Fruit fly (Drosophila melanogaster): ENCODE results near the gene CG31633.

CG31633 gene

dm6 chr2L:6676535-6676934, 20.4 kb upstream of the CG31633 start, which contains the start of gene cort:
TSS of gene cort (minus strand) at chr2L:6676635.
- TF ChIP-seq pan (optimal IDR thresholded peaks at IDR 0.05) (no peak), CG8478 (optimal IDR thresholded peaks at IDR 0.05) (no peak), Dll (optimal IDR thresholded peaks at IDR 0.05) (no peak), EcR (GFP tag; optimal IDR thresholded peaks at IDR 0.05) (no peak), psq (optimal IDR thresholded peaks at IDR 0.05) (no peak), usp (GFP tag; optimal IDR thresholded peaks at IDR 0.05) (no peak)

- TF ChIP-seq EcR (GFP tag; optimal IDR thresholded peaks at IDR 0.05) (no peak), CG8478 (optimal IDR thresholded peaks at IDR 0.05) (no peak)
These were observed 17.3 kb upstream of the CG31633 start, which contains the start of gene Spn27A for dm6 chr2L:6673211-6674012. TSS of gene Spn27A (minus strand) at chr2L:6673347.

DNA sequence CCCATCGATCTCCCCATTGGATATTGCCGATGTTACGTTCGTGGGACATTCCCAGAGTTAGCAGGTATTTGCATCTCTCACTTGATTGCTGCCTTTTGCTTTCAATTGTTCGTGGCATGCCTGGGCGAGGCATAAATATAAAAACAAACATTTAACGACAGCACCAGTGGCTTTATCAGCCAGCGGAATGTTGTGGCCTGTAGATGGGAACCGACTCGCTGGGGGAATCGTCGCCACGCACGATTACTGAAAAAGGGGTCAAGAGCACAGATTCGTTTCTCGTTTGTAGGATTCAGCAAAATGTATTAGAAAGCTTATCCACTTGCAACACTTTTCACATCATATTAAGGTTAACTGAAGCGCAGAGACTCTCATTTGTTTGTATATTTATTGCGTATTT, 15.3 kb upstream of the CG31633 start:
- TF ChIP-seq pan (optimal IDR thresholded peaks at IDR 0.05) (no peak), usp (GFP tag; optimal IDR thresholded peaks at IDR 0.05) (no peak), psq (optimal IDR thresholded peaks at IDR 0.05) (no peak), Dll (optimal IDR thresholded peaks at IDR 0.05) (no peak), CG8478 (optimal IDR thresholded peaks at IDR 0.05) (no peak), EcR (GFP tag; optimal IDR thresholded peaks at IDR 0.05) (no peak)

dm6 chr2L:6667719-6668325, 11.7 kb upstream of the CG31633 start, which contains the start of gene Galt:
TSS of gene Galt (minus strand) at chr2L:6668033.
- TF ChIP-seq CG8478 (optimal IDR thresholded peaks at IDR 0.05) (no peak), Dll (optimal IDR thresholded peaks at IDR 0.05) (no peak), usp (GFP tag; optimal IDR thresholded peaks at IDR 0.05) (no peak), pan (optimal IDR thresholded peaks at IDR 0.05) (no peak), EcR (GFP tag; optimal IDR thresholded peaks at IDR 0.05) (no peak), psq (optimal IDR thresholded peaks at IDR 0.05) (no peak)

DNA sequence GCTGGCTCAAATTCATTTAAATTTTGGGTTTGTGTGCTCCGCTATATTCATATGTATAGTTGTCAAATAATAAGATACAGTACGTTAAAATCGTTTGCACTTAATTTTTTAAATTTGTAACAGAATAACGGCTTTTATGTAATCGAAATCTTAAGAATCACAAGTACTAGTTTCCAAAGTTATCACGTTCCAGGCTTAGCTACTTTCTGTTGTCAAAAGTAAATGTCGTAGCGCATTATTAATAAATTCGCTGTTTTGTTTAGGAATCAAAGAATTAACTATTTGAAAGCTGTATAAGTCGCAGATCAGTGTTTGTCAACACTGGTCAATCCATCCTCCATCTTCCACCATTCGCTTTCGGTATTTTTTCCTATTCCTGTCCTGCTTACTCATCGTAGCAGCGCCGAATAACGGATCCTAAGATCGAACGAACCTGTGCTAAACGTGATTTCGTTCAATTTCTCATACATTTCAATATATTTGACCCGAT, 7.5 kb upstream of the CG31633 start, which contains the start of the genes CG13771, CG34310 and cup:
CG13771 (minus strand) TSS at position 51 of the 490 bp plus-strand sequence.
CG34310 (plus strand) TSS at position 103 of the 490 bp plus-strand sequence.
cup (plus strand) TSS at position 103 of the 490 bp plus-strand sequence.
- no peak for TF ChIP-seq EcR (GFP tag; optimal IDR thresholded peaks at IDR 0.05)
- no peak for TF ChIP-seq Dll (optimal IDR thresholded peaks at IDR 0.05)
- no peak for TF ChIP-seq psq (optimal IDR thresholded peaks at IDR 0.05)
- no peak for TF ChIP-seq pan (optimal IDR thresholded peaks at IDR 0.05)
- no peak for TF ChIP-seq usp (GFP tag; optimal IDR thresholded peaks at IDR 0.05)
- TF ChIP-seq CG8478 (optimal IDR thresholded peaks at IDR 0.05) = no peak

DNA sequence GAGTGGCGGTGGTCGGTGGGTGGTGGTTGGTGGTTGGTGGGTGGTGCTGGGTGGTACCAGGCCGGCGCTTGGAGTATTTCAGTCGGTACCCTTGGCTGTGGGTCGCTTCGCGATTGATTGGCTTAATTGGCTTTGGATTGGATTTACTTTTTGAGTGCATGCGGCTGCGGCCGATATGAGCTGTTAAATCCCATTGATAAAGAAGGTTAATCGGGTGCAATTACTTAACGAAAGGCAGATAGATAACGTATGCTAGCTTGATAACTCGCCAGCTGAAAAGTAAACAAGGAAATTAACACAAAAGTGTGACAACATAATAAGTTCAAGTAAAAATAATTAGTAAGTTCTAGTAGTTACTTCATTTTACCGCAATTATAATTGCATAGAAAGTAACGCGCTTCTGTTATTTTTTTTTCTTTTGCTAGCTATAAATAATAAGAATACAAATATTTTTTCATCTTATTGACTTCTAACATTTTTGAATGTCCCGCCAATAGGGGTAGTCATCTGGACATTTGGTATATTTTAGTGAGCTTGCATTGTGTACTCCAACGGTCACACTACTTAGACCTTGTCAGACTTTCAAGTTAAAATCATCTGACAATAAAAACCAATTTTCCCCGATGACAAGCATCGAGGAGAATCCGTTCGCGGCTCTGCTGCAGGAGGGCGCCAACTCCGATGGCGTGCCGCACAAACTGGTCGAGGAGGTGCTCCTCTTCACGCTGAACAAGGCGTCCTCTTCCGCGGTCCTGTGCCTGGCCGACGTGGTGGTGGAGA, 2.0 kb upstream of the CG31633 start, which contains the start of the genes CG31636 and Ube4A:
CG31636 (minus strand) TSS at position 184 of the 780 bp plus-strand sequence.
Ube4A (plus strand) TSS at position 549 of the 780 bp plus-strand sequence.
- TF ChIP-seq pan (optimal IDR thresholded peaks at IDR 0.05) (peak; percentile 54), usp (GFP tag; optimal IDR thresholded peaks at IDR 0.05) (no peak), Dll (optimal IDR thresholded peaks at IDR 0.05) (no peak)

DNA sequence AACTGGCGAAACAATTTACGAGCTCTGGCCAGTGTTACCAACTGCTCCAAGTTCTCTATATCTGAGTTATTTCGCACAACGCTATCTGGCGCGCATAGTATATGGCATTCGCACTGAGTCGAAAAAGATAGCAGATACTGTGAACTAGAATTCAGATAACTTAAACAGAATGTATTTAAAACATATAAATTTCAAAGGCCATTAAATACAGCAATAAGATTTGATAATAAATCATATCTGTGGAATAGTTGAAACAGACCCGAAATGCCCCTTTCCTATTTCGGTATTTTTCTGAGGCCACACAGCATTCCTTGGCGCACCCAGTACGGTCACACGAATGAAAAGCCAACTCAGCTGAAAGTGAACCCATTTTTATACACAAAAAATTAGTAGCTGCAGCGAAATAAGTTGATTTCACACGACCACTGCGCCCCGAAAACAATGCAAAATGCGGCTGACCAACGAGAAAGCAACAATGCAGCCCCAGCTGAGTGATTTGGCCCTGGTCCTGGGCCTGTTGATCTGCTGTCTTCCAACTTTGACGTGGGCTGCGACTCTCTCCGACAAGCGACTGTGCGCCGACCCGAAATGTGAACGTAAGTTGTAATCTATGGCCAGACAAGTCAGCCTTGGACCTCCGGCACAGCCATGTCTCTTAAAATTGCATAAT, 6.9 kb downstream of the CG31633 start, which contains the start of the genes CG31635 and Tango1:
CG31635 (minus strand) TSS at position 30 of the 670 bp plus-strand sequence.
Tango1 (plus strand) TSS at position 304 of the 670 bp plus-strand sequence.
- TF ChIP-seq EcR (GFP tag; optimal IDR thresholded peaks at IDR 0.05) = no peak
- no peak for TF ChIP-seq CG8478 (optimal IDR thresholded peaks at IDR 0.05)
- no peak for TF ChIP-seq psq (optimal IDR thresholded peaks at IDR 0.05)
- TF ChIP-seq usp (GFP tag; optimal IDR thresholded peaks at IDR 0.05) = no peak
- TF ChIP-seq Dll (optimal IDR thresholded peaks at IDR 0.05) = no peak
- no peak for TF ChIP-seq pan (optimal IDR thresholded peaks at IDR 0.05)

dm6 chr2L:6648163-6648628, 7.9 kb downstream of the CG31633 start:
- TF ChIP-seq CG8478 (optimal IDR thresholded peaks at IDR 0.05) = no peak
- no peak for TF ChIP-seq pan (optimal IDR thresholded peaks at IDR 0.05)
- no peak for TF ChIP-seq EcR (GFP tag; optimal IDR thresholded peaks at IDR 0.05)
- no peak for TF ChIP-seq psq (optimal IDR thresholded peaks at IDR 0.05)
- TF ChIP-seq usp (GFP tag; optimal IDR thresholded peaks at IDR 0.05) = no peak
- no peak for TF ChIP-seq Dll (optimal IDR thresholded peaks at IDR 0.05)

dm6 chr2L:6647103-6647711, 8.9 kb downstream of the CG31633 start:
- TF ChIP-seq usp (GFP tag; optimal IDR thresholded peaks at IDR 0.05) = no peak
- TF ChIP-seq EcR (GFP tag; optimal IDR thresholded peaks at IDR 0.05) = no peak
- no peak for TF ChIP-seq Dll (optimal IDR thresholded peaks at IDR 0.05)
- no peak for TF ChIP-seq CG8478 (optimal IDR thresholded peaks at IDR 0.05)
- no peak for TF ChIP-seq pan (optimal IDR thresholded peaks at IDR 0.05)
- TF ChIP-seq psq (optimal IDR thresholded peaks at IDR 0.05) = no peak

DNA sequence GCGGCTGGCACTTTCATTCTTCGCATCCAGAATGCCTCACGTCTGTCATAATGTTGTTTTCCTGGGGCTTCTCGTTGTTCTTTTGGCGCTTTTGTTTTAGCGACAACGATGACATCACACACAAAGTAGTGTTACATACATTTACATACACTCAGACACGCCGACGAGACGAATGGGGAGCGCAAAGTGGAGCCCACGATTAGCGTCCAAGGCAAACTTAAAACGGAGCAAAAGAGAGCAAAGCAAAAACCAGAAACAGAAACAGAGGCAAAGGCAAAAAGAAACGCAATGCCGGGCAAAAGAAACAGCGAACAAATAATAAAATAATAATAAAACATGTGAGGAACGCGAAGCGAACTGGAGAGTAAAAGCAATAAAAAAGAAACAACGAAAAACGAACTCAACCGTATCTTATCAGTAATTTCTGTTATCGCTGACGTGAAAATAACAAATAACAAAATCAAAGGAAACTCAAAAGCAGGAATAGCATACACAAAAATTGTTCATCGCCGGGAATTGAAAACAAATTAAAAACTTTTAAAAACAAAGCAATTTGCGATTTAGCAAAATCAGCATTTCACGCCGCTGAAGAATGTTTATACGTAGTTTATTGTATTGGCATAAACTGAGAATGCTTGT, 11.6 kb downstream of the CG31633 start:
- TF ChIP-seq pan (optimal IDR thresholded peaks at IDR 0.05) (no peak), Dll (optimal IDR thresholded peaks at IDR 0.05) (no peak), EcR (GFP tag; optimal IDR thresholded peaks at IDR 0.05) (no peak), psq (optimal IDR thresholded peaks at IDR 0.05) (no peak), usp (GFP tag; optimal IDR thresholded peaks at IDR 0.05) (no peak), CG8478 (optimal IDR thresholded peaks at IDR 0.05) (no peak)
